Fruit fly (Drosophila melanogaster): ENCODE measurements around the gene betaggt-I.

The betaggt-I gene

DNA sequence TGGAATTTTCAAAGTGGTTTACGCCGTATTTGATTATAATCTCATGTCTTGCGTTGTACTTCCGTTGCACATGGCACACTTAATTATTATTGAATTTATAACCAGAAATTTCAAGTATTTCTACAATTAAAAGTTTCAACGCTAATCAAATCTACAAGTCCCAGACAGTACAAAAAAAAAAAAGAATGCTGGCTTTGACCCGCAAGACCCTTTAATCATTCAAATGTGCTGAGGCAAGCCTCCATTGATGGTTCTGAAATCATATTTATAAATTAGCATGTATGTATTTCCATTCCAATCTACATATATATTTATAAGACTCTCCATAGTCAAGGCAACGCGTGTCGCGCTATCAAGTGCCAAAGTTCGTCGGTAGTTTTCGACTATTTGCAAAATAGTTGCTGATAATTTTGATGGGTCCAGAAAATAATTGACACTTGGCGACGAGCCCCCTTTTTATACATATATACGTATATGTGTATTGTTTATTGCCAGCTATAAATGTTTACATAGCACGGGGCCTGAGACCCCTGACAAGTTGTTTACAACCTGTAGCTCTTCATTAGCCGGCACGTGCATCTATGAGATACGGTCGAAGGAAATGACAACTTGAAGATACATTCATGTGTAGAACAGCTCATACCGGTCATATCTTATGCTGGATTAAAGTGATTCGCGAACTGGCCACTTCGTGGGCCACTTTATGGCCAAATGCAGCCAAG lies 48.7 kb upstream of the betaggt-I start:
- TF ChIP-seq HLH4C (GFP tag; IDR thresholded peaks at IDR 0.05; ENCODE audit: partially characterized antibody) (no peak), row (GFP tag; IDR thresholded peaks at IDR 0.05) (no peak), CG34376 (GFP tag; optimal IDR thresholded peaks at IDR 0.05) (peak; percentile 84), Mes4 (GFP tag; optimal IDR thresholded peaks at IDR 0.05) (no peak), sens-2 (GFP tag; IDR thresholded peaks at IDR 0.05) (no peak), Taf1 (GFP tag; IDR thresholded peaks at IDR 0.05) (no peak), gem (tag; optimal IDR thresholded peaks at IDR 0.05) (peak; percentile 58), seq (GFP tag; IDR thresholded peaks at IDR 0.05) (no peak), CG10654 (GFP tag; optimal IDR thresholded peaks at IDR 0.05) (no peak), CG7745 (tag; optimal IDR thresholded peaks at IDR 0.05) (no peak), CG10543 (GFP tag; optimal IDR thresholded peaks at IDR 0.05) (peak; percentile 20), Hr3 (GFP tag; optimal IDR thresholded peaks at IDR 0.05) (no peak), bcd (GFP tag; optimal IDR thresholded peaks at IDR 0.05) (no peak), CG3995 (GFP tag; optimal IDR thresholded peaks at IDR 0.05) (no peak), Dad (GFP tag; optimal IDR thresholded peaks at IDR 0.05) (no peak), CG15479 (GFP tag; optimal IDR thresholded peaks at IDR 0.05) (no peak), fu2 (GFP tag; optimal IDR thresholded peaks at IDR 0.05) (no peak), CG16815 (GFP tag; optimal IDR thresholded peaks at IDR 0.05) (no peak), Nf-YA (GFP tag; IDR thresholded peaks at IDR 0.05) (no peak), CG16813 (GFP tag; IDR thresholded peaks at IDR 0.05; ENCODE audit: partially characterized antibody) (0 out of 3 replicates have a peak, but pooled peaks have one; percentile 8), cwo (GFP tag; optimal IDR thresholded peaks at IDR 0.05) (peak; percentile 58), sens (GFP tag) (peak; percentile 58), p53 (GFP tag; optimal IDR thresholded peaks at IDR 0.05) (no peak), vfl (GFP tag; optimal IDR thresholded peaks at IDR 0.05) (no peak), croc (GFP tag; conservative IDR thresholded peaks at IDR 0.05) (no peak), E2f1 (GFP tag; IDR thresholded peaks at IDR 0.05) (no peak), ash1 (GFP tag; optimal IDR thresholded peaks at IDR 0.05) (no peak), CkIIα-i1 (GFP tag; IDR thresholded peaks at IDR 0.05) (no peak), knrl (GFP tag; IDR thresholded peaks at IDR 0.05; ENCODE audit: partially characterized antibody) (no peak), abd-A (tag; optimal IDR thresholded peaks at IDR 0.05) (peak; percentile 30), yki (optimal IDR thresholded peaks at IDR 0.05) (no peak), rib (GFP tag; IDR thresholded peaks at IDR 0.05) (no peak), CG6654 (GFP tag; optimal IDR thresholded peaks at IDR 0.05) (no peak), fd3F (GFP tag; optimal IDR thresholded peaks at IDR 0.05) (no peak), Asciz (GFP tag; optimal IDR thresholded peaks at IDR 0.05) (no peak), chinmo (GFP tag; IDR thresholded peaks at IDR 0.05; ENCODE audit: partially characterized antibody) (0 out of 4 replicates have a peak, but pooled peaks have one; percentile 10), MBD-R2 (GFP tag; IDR thresholded peaks at IDR 0.05) (no peak), CTCF (GFP tag; optimal IDR thresholded peaks at IDR 0.05) (no peak), sug (tag; optimal IDR thresholded peaks at IDR 0.05) (peak; percentile 22), gt (GFP tag; IDR thresholded peaks at IDR 0.05) (no peak), CG18599 (GFP tag; optimal IDR thresholded peaks at IDR 0.05) (no peak), ewg (GFP tag; optimal IDR thresholded peaks at IDR 0.05) (no peak), CG6175 (GFP tag; IDR thresholded peaks at IDR 0.05) (no peak), grau (tag; optimal IDR thresholded peaks at IDR 0.05) (no peak), sna (GFP tag; IDR thresholded peaks at IDR 0.05; ENCODE audit: partially characterized antibody) (no peak), ftz-f1 (GFP tag; optimal IDR thresholded peaks at IDR 0.05) (peak; percentile 8)

All from whole organism, embryonic.